Fruit fly (Drosophila melanogaster) whole organism, embryonic: ENCODE measurements around the gene Ythdc1.

Experiments
- Aef1 ChIP-seq: fragments of 200-800 bp; sonication (Bioruptor generic); IDR thresholded peaks from 3 replicates; pipeline ENCODE4 v1.3.6; 2022; ENCODE audit warnings: missing biosample characterization, missing genetic modification characterization
- B-H1 ChIP-seq: fragments of 200-800 bp; sonication (Bioruptor generic); IDR thresholded peaks from 3 replicates; pipeline ENCODE4 v1.3.6; 2022; ENCODE audit warnings: missing biosample characterization, missing genetic modification characterization
- C15 ChIP-seq: fragments of 200-800 bp; sonication (Bioruptor generic); IDR thresholded peaks from 3 replicates; pipeline ENCODE4 v1.3.6; 2022; ENCODE audit warnings: missing biosample characterization, missing genetic modification characterization
- CG10654 ChIP-seq: fragments of 200-800 bp; sonication (Bioruptor generic); optimal IDR thresholded peaks from 2 replicates; lab custom pipeline; 2016; ENCODE audit warnings: missing biosample characterization, missing genetic modification characterization
- CG11085 ChIP-seq: fragments of 200-800 bp; sonication (Bioruptor generic); IDR thresholded peaks from 2 replicates; pipeline ENCODE4 v1.3.6; 2022; ENCODE audit warnings: missing biosample characterization, missing genetic modification characterization
- CG12104 ChIP-seq: fragments of 200-800 bp; sonication (Bioruptor generic); optimal IDR thresholded peaks from 3 replicates; lab custom pipeline; 2016; ENCODE audit warnings: missing biosample characterization, missing genetic modification characterization
- CG12659 ChIP-seq: fragments of 200-800 bp; sonication (Bioruptor generic); optimal IDR thresholded peaks from 3 replicates; lab custom pipeline; 2017; ENCODE audit warnings: mild to moderate bottlenecking, missing biosample characterization, missing genetic modification reagents, missing genetic modification characterization
- CG12744 ChIP-seq: fragments of 200-800 bp; sonication (Bioruptor generic); optimal IDR thresholded peaks from 2 replicates; lab custom pipeline; 2016; ENCODE audit warnings: missing biosample characterization, missing genetic modification characterization
- CG12942 ChIP-seq: fragments of 200-800 bp; sonication (Bioruptor generic); optimal IDR thresholded peaks from 3 replicates; lab custom pipeline; 2016; ENCODE audit warnings: missing biosample characterization, missing genetic modification characterization
- CG14710 ChIP-seq: fragments of 200-800 bp; sonication (Bioruptor generic); optimal IDR thresholded peaks from 3 replicates; lab custom pipeline; 2019; ENCODE audit warnings: missing biosample characterization, mild to moderate bottlenecking, missing genetic modification characterization, moderate library complexity
- CG15601 ChIP-seq: fragments of 200-800 bp; sonication (Bioruptor generic); optimal IDR thresholded peaks from 3 replicates; lab custom pipeline; 2019; ENCODE audit warnings: missing biosample characterization, mild to moderate bottlenecking, missing genetic modification characterization, moderate library complexity
- CG1602 ChIP-seq: fragments of 200-800 bp; sonication (Bioruptor generic); optimal IDR thresholded peaks from 3 replicates; lab custom pipeline; 2016; ENCODE audit warnings: missing biosample characterization, missing genetic modification characterization
- CG16813 ChIP-seq: fragments of 200-800 bp; sonication (Bioruptor generic); IDR thresholded peaks from 3 replicates; pipeline ENCODE4 v1.3.6; 2022; ENCODE audit warnings: missing biosample characterization, missing genetic modification characterization; ENCODE audit not compliant: partially characterized antibody
- CG17385 ChIP-seq: fragments of 200-800 bp; sonication (Bioruptor generic); optimal IDR thresholded peaks from 3 replicates; lab custom pipeline; 2018; ENCODE audit warnings: missing biosample characterization, mild to moderate bottlenecking, missing genetic modification characterization
- CG18599 ChIP-seq: fragments of 200-800 bp; sonication (Bioruptor generic); optimal IDR thresholded peaks from 3 replicates; lab custom pipeline; 2017; ENCODE audit warnings: missing biosample characterization, missing genetic modification characterization, mild to moderate bottlenecking, moderate library complexity, missing genetic modification reagents
- CG2202 ChIP-seq: fragments of 200-800 bp; sonication (Bioruptor generic); optimal IDR thresholded peaks from 2 replicates; lab custom pipeline; 2018; ENCODE audit warnings: missing biosample characterization, mild to moderate bottlenecking, missing genetic modification characterization
- CG31365 ChIP-seq: fragments of 200-800 bp; sonication (Bioruptor generic); optimal IDR thresholded peaks from 2 replicates; lab custom pipeline; 2018; ENCODE audit warnings: missing biosample characterization, mild to moderate bottlenecking, missing genetic modification characterization
- CG3847 ChIP-seq: fragments of 200-800 bp; sonication (Bioruptor generic); IDR thresholded peaks from 2 replicates; pipeline ENCODE4 v1.3.6; 2022; ENCODE audit warnings: missing biosample characterization, missing genetic modification characterization
- CG4424 ChIP-seq: fragments of 200-800 bp; sonication (Bioruptor generic); optimal IDR thresholded peaks from 3 replicates; lab custom pipeline; 2016; ENCODE audit warnings: missing biosample characterization, missing genetic modification characterization
- CG4617 ChIP-seq: fragments of 200-800 bp; sonication (Bioruptor generic); optimal IDR thresholded peaks from 3 replicates; lab custom pipeline; 2016; ENCODE audit warnings: missing biosample characterization, missing genetic modification characterization, borderline replicate concordance
- CG4730 ChIP-seq: fragments of 200-800 bp; sonication (Bioruptor generic); IDR thresholded peaks from 2 replicates; pipeline ENCODE4 v1.3.6; 2022; ENCODE audit warnings: missing biosample characterization, missing genetic modification characterization
- CG5180 ChIP-seq: fragments of 200-800 bp; sonication (Bioruptor generic); optimal IDR thresholded peaks from 3 replicates; lab custom pipeline; 2017; ENCODE audit warnings: missing biosample characterization, missing genetic modification characterization, mild to moderate bottlenecking, moderate library complexity, missing genetic modification reagents
- CG9437 ChIP-seq: fragments of 200-800 bp; sonication (Bioruptor generic); optimal IDR thresholded peaks from 2 replicates; lab custom pipeline; 2018; ENCODE audit warnings: missing biosample characterization, mild to moderate bottlenecking, missing genetic modification characterization
- Ets65A ChIP-seq: fragments of 200-800 bp; sonication (Bioruptor generic); peaks from one replicate; lab custom pipeline; 2016; ENCODE audit warnings: missing biosample characterization, missing genetic modification characterization
- Fer1 ChIP-seq: fragments of 200-800 bp; sonication (Bioruptor generic); optimal IDR thresholded peaks from 2 replicates; lab custom pipeline; 2017; ENCODE audit warnings: missing biosample characterization, mild to moderate bottlenecking, missing genetic modification characterization
- Hey ChIP-seq: fragments of 200-800 bp; sonication (Bioruptor generic); optimal IDR thresholded peaks from 3 replicates; lab custom pipeline; 2018; ENCODE audit warnings: missing biosample characterization, mild to moderate bottlenecking, missing genetic modification characterization
- Hr78 ChIP-seq, 2 experiments: fragments of 200-800 bp in 1 of 2; fragments of >200 bp in 1 of 2; sonication (Bioruptor generic) in 1 of 2; optimal IDR thresholded peaks; 2 replicates each; lab custom pipeline; 2017 to 2019; ENCODE audit warnings: missing biosample characterization in 2 of 2, missing genetic modification characterization in 2 of 2, mild to moderate bottlenecking in 1 of 2, moderate library complexity in 1 of 2
- Lim3 ChIP-seq: fragments of 200-800 bp; sonication (Bioruptor generic); IDR thresholded peaks from 2 replicates; pipeline ENCODE4 v1.3.6; 2022; ENCODE audit warnings: missing biosample characterization, missing genetic modification characterization
- Meics ChIP-seq: fragments of 200-800 bp; sonication (Bioruptor generic); optimal IDR thresholded peaks from 2 replicates; lab custom pipeline; 2017; ENCODE audit warnings: missing biosample characterization, mild to moderate bottlenecking, missing genetic modification characterization
- NFAT ChIP-seq: fragments of 200-800 bp; sonication (Bioruptor generic); IDR thresholded peaks from 2 replicates; pipeline ENCODE4 v1.3.6; 2022; ENCODE audit warnings: missing biosample characterization, missing genetic modification characterization
- Nf-YA ChIP-seq: fragments of 200-800 bp; sonication (Bioruptor generic); IDR thresholded peaks from 2 replicates; pipeline ENCODE4 v1.3.6; 2022; ENCODE audit warnings: missing biosample characterization, missing genetic modification characterization
- Nf-YB ChIP-seq: fragments of 200-800 bp; sonication (Bioruptor generic); optimal IDR thresholded peaks from 3 replicates; lab custom pipeline; 2019; ENCODE audit warnings: missing biosample characterization, mild to moderate bottlenecking, missing genetic modification characterization, moderate library complexity
- Poxn ChIP-seq: fragments of 200-800 bp; sonication (Bioruptor generic); IDR thresholded peaks from 2 replicates; pipeline ENCODE4 v1.3.6; 2022; ENCODE audit warnings: missing biosample characterization, missing genetic modification characterization
- Side ChIP-seq: fragments of 200-800 bp; sonication (Bioruptor generic); optimal IDR thresholded peaks from 2 replicates; lab custom pipeline; 2016; ENCODE audit warnings: missing biosample characterization, missing genetic modification characterization
- Sin3A ChIP-seq: fragments of >200 bp; optimal IDR thresholded peaks from 2 replicates; lab custom pipeline; 2018
- Sox100B ChIP-seq: fragments of 200-800 bp; sonication (Bioruptor generic); optimal IDR thresholded peaks from 3 replicates; lab custom pipeline; 2018; ENCODE audit warnings: missing biosample characterization, mild to moderate bottlenecking, missing genetic modification characterization
- bbx ChIP-seq: fragments of 200-800 bp; sonication (Bioruptor generic); IDR thresholded peaks from 2 replicates; pipeline ENCODE4 v1.3.6; 2022; ENCODE audit warnings: missing biosample characterization, missing genetic modification characterization; ENCODE audit not compliant: partially characterized antibody
- chm ChIP-seq: fragments of 200-800 bp; sonication (Bioruptor generic); IDR thresholded peaks from 2 replicates; pipeline ENCODE4 v1.3.6; 2022; ENCODE audit warnings: missing biosample characterization, missing genetic modification characterization
- esg ChIP-seq: fragments of 200-800 bp; sonication (Bioruptor generic); conservative IDR thresholded peaks from 2 replicates; pipeline ENCODE4 v1.3.6; 2022; ENCODE audit warnings: missing biosample characterization, missing genetic modification characterization
- gcm ChIP-seq: fragments of 200-800 bp; sonication (Bioruptor generic); optimal IDR thresholded peaks from 2 replicates; lab custom pipeline; 2019; ENCODE audit warnings: missing biosample characterization, mild to moderate bottlenecking, missing genetic modification characterization, moderate library complexity
- knrl ChIP-seq: fragments of 200-800 bp; sonication (Bioruptor generic); IDR thresholded peaks from 3 replicates; pipeline ENCODE4 v1.3.6; 2022; ENCODE audit warnings: missing biosample characterization, missing genetic modification characterization; ENCODE audit not compliant: partially characterized antibody
- nom ChIP-seq: fragments of 200-800 bp; sonication (Bioruptor generic); optimal IDR thresholded peaks from 2 replicates; lab custom pipeline; 2017; ENCODE audit warnings: missing biosample characterization, missing genetic modification characterization, mild to moderate bottlenecking, moderate library complexity, missing genetic modification reagents
- oc ChIP-seq: fragments of 200-800 bp; sonication (Bioruptor generic); optimal IDR thresholded peaks from 2 replicates; lab custom pipeline; 2018; ENCODE audit warnings: missing biosample characterization, mild to moderate bottlenecking, missing genetic modification characterization, moderate library complexity
- ro ChIP-seq: fragments of 200-800 bp; sonication (Bioruptor generic); IDR thresholded peaks from 2 replicates; pipeline ENCODE4 v1.3.6; 2022; ENCODE audit warnings: missing biosample characterization, missing genetic modification characterization
- stwl ChIP-seq: fragments of 200-800 bp; sonication (Bioruptor generic); optimal IDR thresholded peaks from 3 replicates; lab custom pipeline; 2018; ENCODE audit warnings: missing biosample characterization, mild to moderate bottlenecking, missing genetic modification characterization, moderate library complexity
- sug ChIP-seq: fragments of 200-800 bp; optimal IDR thresholded peaks from 2 replicates; lab custom pipeline; 2019; ENCODE audit warnings: missing biosample characterization, mild to moderate bottlenecking, missing genetic modification characterization, moderate library complexity
- tap ChIP-seq: fragments of 200-800 bp; optimal IDR thresholded peaks from 3 replicates; lab custom pipeline; 2019; ENCODE audit warnings: missing biosample characterization, mild to moderate bottlenecking, missing genetic modification characterization, moderate library complexity
- twi ChIP-seq: fragments of 200-800 bp; optimal IDR thresholded peaks from 2 replicates; lab custom pipeline; 2019; ENCODE audit warnings: missing biosample characterization, mild to moderate bottlenecking, missing genetic modification characterization, moderate library complexity

The Ythdc1 gene

DNA sequence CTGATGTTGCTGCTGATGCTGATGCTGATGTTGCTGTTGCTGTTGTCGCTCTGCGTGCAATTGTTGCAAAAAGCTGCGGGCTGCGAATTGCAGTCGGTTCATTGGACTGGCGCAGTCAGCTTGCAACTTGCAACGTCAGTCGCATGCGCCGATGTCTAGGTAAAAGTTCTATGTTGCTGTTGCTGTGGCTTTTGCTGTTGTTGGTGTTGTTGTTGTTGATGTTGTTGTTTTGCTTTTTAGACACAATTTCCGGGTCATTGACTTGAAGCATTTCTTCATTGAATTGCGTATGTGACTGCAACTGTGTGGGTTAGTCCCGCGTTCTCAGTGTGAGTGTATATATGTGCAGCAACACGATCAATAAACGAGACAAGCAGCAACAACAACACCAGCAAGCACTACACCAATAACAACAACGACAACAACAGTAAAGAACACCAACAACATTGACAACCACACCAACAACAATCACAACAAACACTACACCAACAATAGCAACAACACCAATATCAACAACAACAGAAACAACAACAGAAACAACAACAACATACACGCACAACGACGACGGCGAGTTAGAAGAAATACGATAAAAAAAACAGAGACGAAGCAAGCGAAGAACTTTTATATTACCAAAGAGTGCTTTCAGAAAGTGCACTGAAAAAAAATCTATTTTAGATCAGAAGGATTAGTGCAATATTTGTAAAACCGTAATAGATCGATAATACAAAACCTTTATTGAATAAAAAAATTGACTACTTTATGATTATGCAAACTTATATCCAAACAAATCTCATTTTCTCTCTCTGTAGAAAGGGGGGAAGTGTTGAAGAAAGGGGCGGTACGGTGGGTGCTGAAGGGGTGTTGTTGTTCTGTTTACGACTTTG, 20.2 kb upstream of the Ythdc1 start (continued):
- TF ChIP-seq Ets65A (GFP tag; lab: Kevin White, UChicago) (peak; percentile 62), CG4617 (GFP tag; lab: Kevin White, UChicago) (no peak), Sox100B (peak; percentile 87), chm (GFP tag; lab: Robert Waterston, UW) (peak; percentile 76), CG12942 (GFP tag; lab: Kevin White, UChicago) (peak; percentile 75), sug (tag; lab: Kevin White, UChicago) (peak; percentile 45), CG16813 (GFP tag; lab: Robert Waterston, UW) (no peak), CG12744 (no peak), nom (GFP tag; lab: Kevin White, UChicago) (peak; percentile 89), oc (tag; lab: Kevin White, UChicago) (peak; percentile 68), CG12659 (GFP tag; lab: Kevin White, UChicago) (peak; percentile 72), CG4424 (GFP tag; lab: Kevin White, UChicago) (no peak), Nf-YA (GFP tag; lab: Robert Waterston, UW) (peak; percentile 80), B-H1 (GFP tag; lab: Robert Waterston, UW) (peak; percentile 21), ro (GFP tag; lab: Robert Waterston, UW) (peak; percentile 49), stwl (tag; lab: Kevin White, UChicago) (peak; percentile 35), CG11085 (GFP tag; lab: Robert Waterston, UW) (peak; percentile 5; the same call in 1 of the 2 replicates), Hr78 (GFP tag; optimal IDR thresholded peaks at IDR 0.05; lab: Kevin White, UChicago) (peak in 1 of 2 experiments; percentile 80), CG12104 (GFP tag; lab: Kevin White, UChicago) (peak; percentile 77), Sin3A (lab: Kevin White, UChicago) (no peak), CG17385 (GFP tag; lab: Kevin White, UChicago) (peak; percentile 79), CG5180 (GFP tag; lab: Kevin White, UChicago) (peak; percentile 61), gcm (GFP tag; lab: Kevin White, UChicago) (peak; percentile 70), twi (no peak), tap (peak; percentile 62), CG31365 (tag; lab: Kevin White, UChicago) (no peak), C15 (GFP tag; lab: Robert Waterston, UW) (peak; percentile 19; the same call in 1 of the 3 replicates), Meics (GFP tag; lab: Kevin White, UChicago) (peak; percentile 57), Poxn (GFP tag; lab: Robert Waterston, UW) (no peak), Fer1 (GFP tag; lab: Kevin White, UChicago) (peak; percentile 16), CG18599 (GFP tag; lab: Kevin White, UChicago) (peak; percentile 60), Lim3 (GFP tag; lab: Robert Waterston, UW) (peak; percentile 44; the same call in 1 of the 2 replicates), NFAT (GFP tag; lab: Robert Waterston, UW) (no peak), CG1602 (no peak), CG10654 (peak; percentile 72), Aef1 (peak; percentile 73; the same call in 2 of the 3 replicates), CG15601 (tag; lab: Kevin White, UChicago) (peak; percentile 94), CG2202 (tag; lab: Kevin White, UChicago) (no peak), knrl (GFP tag; lab: Robert Waterston, UW) (no peak), CG3847 (peak; percentile 25; the same call in 1 of the 2 replicates), CG9437 (GFP tag; lab: Kevin White, UChicago) (peak; percentile 79), Nf-YB (GFP tag; lab: Kevin White, UChicago) (peak; percentile 76), CG14710 (tag; lab: Kevin White, UChicago) (peak; percentile 96), Hey (tag; lab: Kevin White, UChicago) (no peak), Side (GFP tag; lab: Kevin White, UChicago) (peak; percentile 85), esg (GFP tag; lab: Robert Waterston, UW) (peak; percentile 57), CG4730 (GFP tag; lab: Robert Waterston, UW) (peak; percentile 61), bbx (no peak)
